Worm (Caenorhabditis elegans) whole organism, L4 larva: Measurements from ENCODE around the gene str-64.

ENCODE experiments used
- D1046.2 ChIP-seq: fragments of 200-800 bp; sonication (Bioruptor generic); IDR thresholded peaks from 2 replicates; pipeline ENCODE4 v1.3.6; 2022; ENCODE audit warnings: missing genetic modification characterization, missing compliant biosample characterization
- F10B5.3 ChIP-seq: sonication (generic microtip); optimal IDR thresholded peaks from 2 replicates; lab custom pipeline; 2016; ENCODE audit warnings: mild to moderate bottlenecking, missing genetic modification characterization, missing compliant biosample characterization
- F49E8.2 ChIP-seq: sonication (generic microtip); optimal IDR thresholded peaks from 2 replicates; lab custom pipeline; 2016; ENCODE audit warnings: missing compliant biosample characterization, mild to moderate bottlenecking, missing genetic modification characterization, borderline replicate concordance
- R02D3.7 ChIP-seq: fragments of 150-350 bp; sonication (generic microtip); optimal IDR thresholded peaks from 3 replicates; lab custom pipeline; 2014; ENCODE audit warnings: missing biosample characterization, missing genetic modification characterization
- Y105C5A.15 ChIP-seq: fragments of 200-800 bp; sonication (Bioruptor generic); IDR thresholded peaks from 2 replicates; pipeline ENCODE4 v1.3.6; 2022; ENCODE audit warnings: missing genetic modification characterization, missing compliant biosample characterization
- Y5F2A.4 ChIP-seq: fragments of 200-800 bp; sonication (Bioruptor generic); optimal IDR thresholded peaks from 2 replicates; lab custom pipeline; 2018; ENCODE audit warnings: mild to moderate bottlenecking, missing genetic modification characterization, missing compliant biosample characterization
- aha-1 ChIP-seq: fragments of 150-350 bp; peaks from one replicate; lab custom pipeline; 2014; ENCODE audit warnings: missing biosample characterization, missing genetic modification characterization
- aly-2 ChIP-seq: sonication (generic microtip); optimal IDR thresholded peaks from 2 replicates; lab custom pipeline; 2018; ENCODE audit warnings: missing biosample characterization, missing genetic modification characterization
- attf-4 ChIP-seq: sonication (generic microtip); optimal IDR thresholded peaks from 3 replicates; lab custom pipeline; 2017; ENCODE audit warnings: missing biosample characterization, missing genetic modification characterization
- ceh-20 ChIP-seq: fragments of 200-800 bp; sonication (Bioruptor generic); IDR thresholded peaks from 2 replicates; pipeline ENCODE4 v1.3.6; 2022; ENCODE audit warnings: missing genetic modification reagents, missing genetic modification characterization, missing compliant biosample characterization
- ceh-82 ChIP-seq: sonication (generic microtip); optimal IDR thresholded peaks from 2 replicates; lab custom pipeline; 2017; ENCODE audit warnings: missing biosample characterization, missing genetic modification characterization
- cey-2 ChIP-seq: sonication (generic microtip); optimal IDR thresholded peaks from 3 replicates; lab custom pipeline; 2017; ENCODE audit warnings: missing genetic modification characterization, mild to moderate bottlenecking, missing compliant biosample characterization, antibody characterized with exemption, borderline replicate concordance; ENCODE audit not compliant: insufficient read depth
- dmd-6 ChIP-seq: fragments of 200-800 bp; sonication (Bioruptor generic); IDR thresholded peaks from 2 replicates; pipeline ENCODE4 v1.3.6; 2022; ENCODE audit warnings: missing genetic modification reagents, missing genetic modification characterization, missing compliant biosample characterization
- hlh-30 ChIP-seq: sonication (generic microtip); optimal IDR thresholded peaks from 2 replicates; lab custom pipeline; 2017; ENCODE audit warnings: antibody characterized with exemption, mild to moderate bottlenecking, missing genetic modification characterization, missing compliant biosample characterization; ENCODE audit not compliant: insufficient read depth
- hmg-1.1 ChIP-seq: fragments of 200-800 bp; sonication (Bioruptor generic); IDR thresholded peaks from 2 replicates; pipeline ENCODE4 v1.3.6; 2022; ENCODE audit warnings: missing genetic modification reagents, missing genetic modification characterization, missing compliant biosample characterization
- lin-38 ChIP-seq: fragments of 200-800 bp; sonication (Bioruptor generic); IDR thresholded peaks from 2 replicates; pipeline ENCODE4 v1.3.6; 2022; ENCODE audit warnings: missing genetic modification reagents, missing genetic modification characterization, missing compliant biosample characterization
- lir-3 ChIP-seq: sonication (generic microtip); optimal IDR thresholded peaks from 2 replicates; lab custom pipeline; 2016; ENCODE audit warnings: mild to moderate bottlenecking, missing genetic modification characterization, missing compliant biosample characterization
- lsy-2 ChIP-seq, 2 experiments: fragments of 150-350 bp in 1 of 2; sonication (generic microtip) in 1 of 2; optimal IDR thresholded peaks; 2 replicates each; lab custom pipeline; 2014 to 2017; ENCODE audit warnings: missing biosample characterization in 2 of 2, missing genetic modification characterization in 2 of 2
- mdt-29 ChIP-seq: fragments of 200-800 bp; sonication (Bioruptor generic); IDR thresholded peaks from 2 replicates; pipeline ENCODE4 v1.3.6; 2022; ENCODE audit warnings: missing genetic modification reagents, missing genetic modification characterization, missing compliant biosample characterization
- mep-1 ChIP-seq: fragments of 150-350 bp; sonication (generic microtip); optimal IDR thresholded peaks from 3 replicates; lab custom pipeline; 2014; ENCODE audit warnings: missing biosample characterization, missing genetic modification characterization
- nhr-10 ChIP-seq: fragments of 150-350 bp; optimal IDR thresholded peaks from 2 replicates; lab custom pipeline; 2014; ENCODE audit warnings: missing biosample characterization, missing genetic modification characterization
- nhr-42 ChIP-seq: fragments of 200-800 bp; sonication (Bioruptor generic); IDR thresholded peaks from 2 replicates; pipeline ENCODE4 v1.3.6; 2022; ENCODE audit warnings: missing genetic modification characterization, missing compliant biosample characterization
- nhr-48 ChIP-seq: sonication (generic microtip); optimal IDR thresholded peaks from 2 replicates; lab custom pipeline; 2016; ENCODE audit warnings: mild to moderate bottlenecking, missing genetic modification characterization, missing compliant biosample characterization
- nhr-6 ChIP-seq: fragments of 150-350 bp; optimal IDR thresholded peaks from 2 replicates; lab custom pipeline; 2014; ENCODE audit warnings: missing biosample characterization, missing genetic modification characterization
- nhr-77 ChIP-seq: fragments of 150-350 bp; optimal IDR thresholded peaks from 2 replicates; lab custom pipeline; 2014; ENCODE audit warnings: missing biosample characterization, missing genetic modification characterization
- saeg-2 ChIP-seq: fragments of 200-800 bp; sonication (Bioruptor generic); IDR thresholded peaks from 2 replicates; pipeline ENCODE4 v1.3.6; 2022; ENCODE audit warnings: missing genetic modification reagents, missing genetic modification characterization, missing compliant biosample characterization
- snpc-1.2 ChIP-seq: fragments of 200-800 bp; sonication (Bioruptor generic); IDR thresholded peaks from 2 replicates; pipeline ENCODE4 v1.3.6; 2022; ENCODE audit warnings: missing genetic modification reagents, missing genetic modification characterization, missing compliant biosample characterization
- tag-97 ChIP-seq: fragments of 200-800 bp; sonication (Bioruptor generic); IDR thresholded peaks from 2 replicates; pipeline ENCODE4 v1.3.6; 2022; ENCODE audit warnings: missing genetic modification characterization, missing compliant biosample characterization
- unc-62 ChIP-seq, 3 experiments: fragments of 150-350 bp in 1 of 3; sonication (generic microtip); optimal IDR thresholded peaks in 2 of 3; peaks in 1 of 3; 1 replicate in 1 of 3; 2 replicates in 2 of 3; lab custom pipeline; 2014 to 2017; ENCODE audit warnings: missing biosample characterization in 3 of 3, missing genetic modification characterization in 3 of 3, missing genetic modification reagents in 3 of 3, missing genotype in 1 of 3
- zfp-3 ChIP-seq: fragments of 200-800 bp; sonication (Bioruptor generic); conservative IDR thresholded peaks from 2 replicates; pipeline ENCODE4 v1.3.6; 2022; ENCODE audit warnings: missing genetic modification reagents, missing genetic modification characterization, missing compliant biosample characterization

str-64 gene

DNA sequence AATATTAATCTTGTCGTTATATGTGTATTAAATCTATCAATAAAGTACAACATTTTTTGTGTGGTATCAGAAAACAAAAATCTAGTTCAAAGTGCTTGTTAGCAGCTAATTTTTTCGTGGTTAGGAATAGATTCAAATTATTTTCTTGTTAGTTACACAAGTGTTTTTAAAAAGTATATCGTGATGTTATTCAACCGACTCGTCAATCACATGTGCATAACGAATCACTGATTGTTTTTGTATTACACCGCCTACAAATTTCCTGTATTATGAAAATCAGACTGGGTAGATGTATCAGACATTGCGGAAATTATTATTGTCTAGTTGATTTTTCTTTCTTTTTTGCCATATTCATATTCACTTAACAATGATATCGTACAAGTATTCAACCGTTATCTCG is at the start of gene str-64:
str-64 (plus strand) TSS at position 301 of the 400 bp plus-strand sequence.
- TF ChIP-seq F49E8.2 (tag; lab: Kevin White, UChicago) = no peak
- TF ChIP-seq aha-1 (tag; lab: Kevin White, UChicago) = peak; percentile 18
- peak in 1 of 2 experiments; percentile 73 for TF ChIP-seq unc-62 (GFP tag; optimal IDR thresholded peaks at IDR 0.05 in 1 of 2; lab: Kevin White, UChicago)
- no peak for TF ChIP-seq unc-62 (tag; optimal IDR thresholded peaks at IDR 0.05; lab: Kevin White, UChicago)
- TF ChIP-seq, all 104 proteins: peak for 2

DNA sequence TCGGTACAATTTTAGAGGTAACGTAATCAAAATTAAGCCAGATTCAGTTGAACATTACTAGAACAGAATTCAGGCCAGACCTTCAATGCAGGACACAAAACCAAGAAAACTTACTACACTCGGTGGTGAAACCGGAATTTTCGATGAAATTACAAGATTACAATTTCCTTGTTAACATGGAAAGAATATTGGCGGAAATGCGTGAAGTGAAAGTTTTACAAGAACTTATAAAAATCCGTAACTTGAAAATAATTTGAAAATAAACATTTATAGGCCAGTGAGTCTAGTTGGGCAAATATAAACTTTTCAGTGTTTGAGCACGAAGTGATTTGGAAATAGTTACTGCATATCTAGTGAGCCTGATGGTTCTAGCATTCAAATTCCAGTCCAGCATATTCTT is 48.2 kb upstream of the str-64 start, which contains the start of gene K08D9.6:
K08D9.6 (minus strand) TSS at position 101 of the 400 bp plus-strand sequence.
- no peak for TF ChIP-seq attf-4 (tag; lab: Kevin White, UChicago)
- no peak for TF ChIP-seq F10B5.3 (tag; lab: Kevin White, UChicago)
- TF ChIP-seq lir-3 (tag; lab: Kevin White, UChicago) = no peak
- no peak for TF ChIP-seq ceh-82 (tag; lab: Kevin White, UChicago)
- TF ChIP-seq lsy-2 (tag; optimal IDR thresholded peaks at IDR 0.05; lab: Kevin White, UChicago) = no peak
- TF ChIP-seq nhr-77 = no peak
- TF ChIP-seq aly-2 (tag; lab: Kevin White, UChicago) = no peak
- no peak for TF ChIP-seq hlh-30
- no peak for TF ChIP-seq hmg-1.1 (GFP tag; lab: Robert Waterston, UW)
- TF ChIP-seq D1046.2 (GFP tag; lab: Robert Waterston, UW) = no peak
- no peak for TF ChIP-seq unc-62 (GFP tag; optimal IDR thresholded peaks at IDR 0.05 in 1 of 2; lab: Kevin White, UChicago)
- no peak for TF ChIP-seq unc-62 (tag; optimal IDR thresholded peaks at IDR 0.05; lab: Kevin White, UChicago)
- no peak for TF ChIP-seq R02D3.7 (tag; lab: Kevin White, UChicago)
- TF ChIP-seq saeg-2 (GFP tag; lab: Robert Waterston, UW) = no peak
- TF ChIP-seq nhr-48 = no peak

DNA sequence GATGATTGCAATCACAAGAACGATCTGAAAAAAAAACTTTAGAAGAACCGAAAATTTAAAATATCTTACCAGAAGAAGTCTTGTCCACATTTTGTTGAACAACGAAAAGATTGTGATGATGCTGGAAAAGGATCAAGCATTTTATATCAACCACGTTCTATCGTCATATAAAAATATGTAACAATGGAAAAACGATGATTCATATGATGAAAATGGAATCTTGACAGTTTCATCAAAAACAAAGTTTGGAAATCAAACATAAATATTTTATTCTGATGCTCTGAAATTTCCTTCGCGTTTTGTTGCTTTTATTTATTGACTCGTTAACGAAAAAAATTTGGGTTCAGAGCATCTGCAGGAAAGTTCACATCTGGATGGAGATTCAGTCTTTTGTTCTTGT is 46.4 kb upstream of the str-64 start, which contains the start of the genes K08D9.9 and str-16:
K08D9.9 (minus strand) TSS at position 101 of the 400 bp plus-strand sequence.
str-16 (plus strand) TSS at position 266 of the 400 bp plus-strand sequence.
- TF ChIP-seq Y105C5A.15 (GFP tag; lab: Robert Waterston, UW) = no peak
- TF ChIP-seq nhr-10 (tag; lab: Kevin White, UChicago) = no peak
- TF ChIP-seq nhr-42 (GFP tag; lab: Robert Waterston, UW) = no peak
- no peak for TF ChIP-seq ceh-82 (tag; lab: Kevin White, UChicago)
- TF ChIP-seq mdt-29 = no peak
- TF ChIP-seq ceh-20 = no peak
- TF ChIP-seq mep-1 (tag; lab: Kevin White, UChicago) = no peak
- no peak for TF ChIP-seq zfp-3
- no peak for TF ChIP-seq nhr-6 (tag; lab: Kevin White, UChicago)
- TF ChIP-seq dmd-6 (GFP tag; lab: Robert Waterston, UW) = no peak
- TF ChIP-seq lin-38 (GFP tag; lab: Robert Waterston, UW) = no peak
- no peak for TF ChIP-seq tag-97 (GFP tag; lab: Robert Waterston, UW)
- TF ChIP-seq cey-2 (tag; lab: Kevin White, UChicago) = no peak
- TF ChIP-seq hlh-30 = no peak
- TF ChIP-seq attf-4 (tag; lab: Kevin White, UChicago) = no peak

DNA sequence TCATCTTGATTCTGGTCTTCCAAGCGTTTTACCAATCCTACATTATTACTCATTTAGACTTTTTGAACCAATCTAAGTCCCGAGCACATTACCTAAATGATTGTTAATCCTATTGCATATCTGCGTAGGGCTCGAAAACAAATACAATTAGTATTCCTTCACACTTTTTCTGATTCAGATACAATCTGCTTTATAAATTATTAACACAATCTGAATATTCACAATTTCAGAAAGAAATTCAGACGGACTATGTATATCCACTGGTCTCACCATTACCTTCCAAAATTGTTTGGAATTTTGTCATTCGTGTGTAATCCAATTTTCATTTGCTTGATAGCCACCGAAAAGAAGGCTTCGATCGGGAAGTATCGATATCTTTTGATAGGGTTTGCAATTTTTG is 41.9 kb upstream of the str-64 start, which contains the start of gene srj-11:
srj-11 (plus strand) TSS at position 250 of the 400 bp plus-strand sequence.
- no peak for TF ChIP-seq snpc-1.2
- peak in 1 of 2 experiments; percentile 95 for TF ChIP-seq unc-62 (GFP tag; optimal IDR thresholded peaks at IDR 0.05 in 1 of 2; lab: Kevin White, UChicago)
- no peak for TF ChIP-seq unc-62 (tag; optimal IDR thresholded peaks at IDR 0.05; lab: Kevin White, UChicago)
- TF ChIP-seq, all 104 proteins: peak for 1

DNA sequence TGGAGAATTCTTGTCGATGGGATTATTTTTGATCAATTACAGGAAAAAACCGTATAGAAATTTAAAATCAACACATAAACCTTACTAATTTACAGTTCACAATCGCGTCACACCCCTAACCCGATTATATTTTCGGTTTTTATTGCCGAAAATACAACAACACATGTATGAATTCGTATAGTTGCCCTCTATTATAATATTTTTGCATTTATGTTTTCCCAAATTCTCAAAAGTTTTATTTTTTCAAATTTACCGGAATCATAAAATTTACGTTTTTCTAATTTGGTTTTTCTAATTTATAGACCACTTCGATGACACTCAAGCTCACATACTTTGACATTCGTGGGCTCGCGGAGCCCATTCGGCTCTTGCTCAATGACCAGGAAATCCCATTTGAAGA is 40.1 kb upstream of the str-64 start, which contains the start of gene gst-23:
gst-23 (plus strand) TSS at position 301 of the 400 bp plus-strand sequence.
- TF ChIP-seq Y5F2A.4 = no peak
- TF ChIP-seq hmg-1.1 (GFP tag; lab: Robert Waterston, UW) = no peak
- TF ChIP-seq, all 104 proteins: peak for 0
